Fruit fly (Drosophila melanogaster): ENCODE measurements around the gene inaF-A.
A peak's percentile ranks its signal among the peaks of the same experiment; 100 is the strongest.

The inaF-A gene

dm6 chrX:11689669-11690068 is 44.0 kb downstream of the inaF-A start:
- peak; percentile 53 for TF ChIP-seq CG1832 (GFP tag; optimal IDR thresholded peaks at IDR 0.05)
- no peak for TF ChIP-seq da (GFP tag; optimal IDR thresholded peaks at IDR 0.05)
- peak; percentile 47; the same call in 1 of the 2 replicates for TF ChIP-seq CG10321 (GFP tag; IDR thresholded peaks at IDR 0.05)
- peak in 1 of 2 experiments; percentile 6 for TF ChIP-seq tll (GFP tag; optimal IDR thresholded peaks at IDR 0.05)
- peak in 1 of 2 experiments; percentile 20 for TF ChIP-seq Trl (optimal IDR thresholded peaks at IDR 0.05)
- TF ChIP-seq Trl (GFP tag; optimal IDR thresholded peaks at IDR 0.05) = no peak
- no peak for TF ChIP-seq Elba2 (GFP tag; optimal IDR thresholded peaks at IDR 0.05)
- TF ChIP-seq CG9437 (GFP tag; optimal IDR thresholded peaks at IDR 0.05) = no peak
- no peak for TF ChIP-seq chm (GFP tag; IDR thresholded peaks at IDR 0.05)

dm6 chrX:11687666-11688492 is 45.8 kb downstream of the inaF-A start:
- TF ChIP-seq Med (GFP tag) = peak; percentile 33
- TF ChIP-seq CG16863 (GFP tag; optimal IDR thresholded peaks at IDR 0.05) = no peak
- 0 out of 2 replicates have a peak, but pooled peaks have one; percentile 18 for TF ChIP-seq Awh (GFP tag; IDR thresholded peaks at IDR 0.05)
- peak; percentile 69; the same call in 2 of the 3 replicates for TF ChIP-seq CG2199 (GFP tag; IDR thresholded peaks at IDR 0.05)
- TF ChIP-seq sqz (GFP tag; optimal IDR thresholded peaks at IDR 0.05) = peak; percentile 61
- peak; percentile 40 for TF ChIP-seq exex (tag; optimal IDR thresholded peaks at IDR 0.05)
- peak; percentile 86 for TF ChIP-seq GATAe (GFP tag; conservative IDR thresholded peaks at IDR 0.05)
- no peak for TF ChIP-seq Bteb2 (GFP tag; optimal IDR thresholded peaks at IDR 0.05)
- TF ChIP-seq CG34224 (GFP tag; IDR thresholded peaks at IDR 0.05; ENCODE audit: partially characterized antibody) = no peak
- TF ChIP-seq sisA (GFP tag; IDR thresholded peaks at IDR 0.05) = no peak
- TF ChIP-seq grn (GFP tag; optimal IDR thresholded peaks at IDR 0.05) = peak; percentile 90
- no peak for TF ChIP-seq Ada2b (GFP tag; IDR thresholded peaks at IDR 0.05)
- peak; percentile 48 for TF ChIP-seq lab (GFP tag; optimal IDR thresholded peaks at IDR 0.05)
- peak; percentile 67 for TF ChIP-seq sug (tag; optimal IDR thresholded peaks at IDR 0.05)
- TF ChIP-seq sd (tag; optimal IDR thresholded peaks at IDR 0.05) = peak; percentile 8
- TF ChIP-seq CG13894 (tag; optimal IDR thresholded peaks at IDR 0.05) = peak; percentile 72
- peak; percentile 66 for TF ChIP-seq cg (GFP tag; optimal IDR thresholded peaks at IDR 0.05)
- TF ChIP-seq CG10543 (GFP tag; optimal IDR thresholded peaks at IDR 0.05) = peak; percentile 4
- TF ChIP-seq Hey (tag; optimal IDR thresholded peaks at IDR 0.05) = peak; percentile 2
- TF ChIP-seq gcm (GFP tag; optimal IDR thresholded peaks at IDR 0.05) = no peak
- TF ChIP-seq Deaf1 (tag; optimal IDR thresholded peaks at IDR 0.05) = peak; percentile 48
- peak; percentile 47 for TF ChIP-seq CG34376 (GFP tag; optimal IDR thresholded peaks at IDR 0.05)
- peak; percentile 3 for TF ChIP-seq nom (GFP tag; optimal IDR thresholded peaks at IDR 0.05)
- TF ChIP-seq mirr (GFP tag; optimal IDR thresholded peaks at IDR 0.05) = peak; percentile 10
- no peak for TF ChIP-seq al (GFP tag; IDR thresholded peaks at IDR 0.05)
- peak in 1 of 2 experiments; percentile 87 for TF ChIP-seq Pdp1 (GFP tag; optimal IDR thresholded peaks at IDR 0.05)
- no peak for TF ChIP-seq ro (GFP tag; IDR thresholded peaks at IDR 0.05)
- TF ChIP-seq CG6813 (GFP tag; optimal IDR thresholded peaks at IDR 0.05) = peak; percentile 2
- TF ChIP-seq yki (optimal IDR thresholded peaks at IDR 0.05) = no peak

Data from whole organism, embryonic.